Worm (Caenorhabditis elegans) whole organism, L4/young adult: ENCODE measurements around the gene F22F4.5.

Experiments used
- W03F9.2 ChIP-seq: fragments of 150-350 bp; optimal IDR thresholded peaks from 2 replicates; lab custom pipeline; 2014; ENCODE audit warnings: missing biosample characterization, missing genetic modification characterization
- dao-5 ChIP-seq: sonication (generic microtip); optimal IDR thresholded peaks from 2 replicates; lab custom pipeline; 2016; ENCODE audit warnings: missing genotype, missing genetic modification characterization, moderate library complexity, missing compliant biosample characterization
- him-1 ChIP-seq: sonication (generic microtip); optimal IDR thresholded peaks from 2 replicates; lab custom pipeline; 2016; ENCODE audit warnings: missing genotype, missing genetic modification reagents, missing genetic modification characterization, missing compliant biosample characterization

DNA sequence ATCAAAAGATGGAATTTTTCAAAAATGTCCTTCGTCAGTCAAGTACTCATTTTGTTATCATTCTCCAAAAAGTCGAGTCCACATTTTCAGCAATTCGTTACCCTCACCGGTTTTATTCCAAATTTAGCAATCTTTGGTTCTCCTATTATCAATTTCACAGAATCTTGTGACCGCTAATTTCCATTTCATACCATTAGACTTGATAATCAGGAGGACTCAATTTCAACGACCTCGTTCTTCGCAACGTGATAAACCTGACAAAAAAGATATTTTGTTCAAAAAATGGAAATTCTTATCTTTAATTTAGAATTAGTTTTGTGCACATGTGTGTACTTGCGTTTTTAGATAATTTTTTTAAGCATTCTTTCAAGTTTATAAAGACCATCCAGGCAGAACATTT, 30.1 kb downstream of the F22F4.5 start:
- no peak for TF ChIP-seq W03F9.2 (tag; lab: Kevin White, UChicago)
- TF ChIP-seq him-1 (tag; lab: Kevin White, UChicago): no peak
- TF ChIP-seq dao-5 (tag; lab: Kevin White, UChicago): no peak
